1 fruit fly cellular context compared by ENCODE assay signal in genomic region chr3R:28634981-28635930, dm6.
TF ChIP-seq lines count a peak whose summit lies in the region.

Gene CG10011, minus strand, starts transcription at chr3R:28635099.

TF ChIP-seq in whole organism, embryonic, 481 proteins besides CTCF, POLR2A, EP300 and RAD21 (continued from another document and continues in another):
- TF ChIP-seq CG10543 (GFP tag; optimal IDR thresholded peaks at IDR 0.05; lab: Kevin White, UChicago) (no peak), CG4360 (GFP tag; IDR thresholded peaks at IDR 0.05; lab: Robert Waterston, UW) (no peak), CG2199 (GFP tag; IDR thresholded peaks at IDR 0.05; lab: Robert Waterston, UW) (peak; percentile 87), abd-A (tag; optimal IDR thresholded peaks at IDR 0.05; lab: Kevin White, UChicago) (no peak), CG3065 (GFP tag; optimal IDR thresholded peaks at IDR 0.05; lab: Kevin White, UChicago) (no peak), sens (GFP tag; lab: Kevin White, UChicago) (peak; percentile 79), gfzf (GFP tag; optimal IDR thresholded peaks at IDR 0.05; lab: Kevin White, UChicago) (peak; percentile 96), ewg (GFP tag; optimal IDR thresholded peaks at IDR 0.05; lab: Kevin White, UChicago) (peak; percentile 79), CG14860 (GFP tag; IDR thresholded peaks at IDR 0.05; lab: Robert Waterston, UW; ENCODE audit: partially characterized antibody) (no peak), CG17385 (GFP tag; optimal IDR thresholded peaks at IDR 0.05; lab: Kevin White, UChicago) (peak; percentile 53), dysf (GFP tag; IDR thresholded peaks at IDR 0.05; lab: Robert Waterston, UW) (no peak), CG5953 (GFP tag; IDR thresholded peaks at IDR 0.05; lab: Robert Waterston, UW) (no peak), kni (GFP tag; optimal IDR thresholded peaks at IDR 0.05; lab: Kevin White, UChicago) (no peak), slp2 (GFP tag; optimal IDR thresholded peaks at IDR 0.05; lab: Kevin White, UChicago) (no peak), wdn (GFP tag; IDR thresholded peaks at IDR 0.05; lab: Robert Waterston, UW) (no peak), CG43689 (GFP tag; IDR thresholded peaks at IDR 0.05; lab: Robert Waterston, UW) (no peak), CG32767 (GFP tag; IDR thresholded peaks at IDR 0.05; lab: Robert Waterston, UW) (no peak), CG3726 (GFP tag; IDR thresholded peaks at IDR 0.05; lab: Robert Waterston, UW) (no peak), croc (GFP tag; conservative IDR thresholded peaks at IDR 0.05; lab: Robert Waterston, UW) (no peak), CG15269 (tag; optimal IDR thresholded peaks at IDR 0.05; lab: Kevin White, UChicago) (no peak), pzg (GFP tag; optimal IDR thresholded peaks at IDR 0.05; lab: Kevin White, UChicago) (peak; percentile 72), HHEX (GFP tag; optimal IDR thresholded peaks at IDR 0.05; lab: Kevin White, UChicago) (no peak), dati (GFP tag; IDR thresholded peaks at IDR 0.05; lab: Robert Waterston, UW) (no peak), lilli (GFP tag; optimal IDR thresholded peaks at IDR 0.05; lab: Kevin White, UChicago) (no peak), br (optimal IDR thresholded peaks at IDR 0.05; lab: Kevin White, UChicago) (no peak), ERR (GFP tag; optimal IDR thresholded peaks at IDR 0.05; lab: Kevin White, UChicago) (no peak), toy (GFP tag; IDR thresholded peaks at IDR 0.05; lab: Robert Waterston, UW) (no peak), Dp (GFP tag; optimal IDR thresholded peaks at IDR 0.05; lab: Kevin White, UChicago) (peak; percentile 10), TFAM (GFP tag; optimal IDR thresholded peaks at IDR 0.05; lab: Kevin White, UChicago) (no peak), dimm (GFP tag; IDR thresholded peaks at IDR 0.05; lab: Robert Waterston, UW) (no peak), Dek (tag; optimal IDR thresholded peaks at IDR 0.05; lab: Kevin White, UChicago) (no peak), btn (GFP tag; optimal IDR thresholded peaks at IDR 0.05; lab: Kevin White, UChicago) (no peak), vfl (GFP tag; optimal IDR thresholded peaks at IDR 0.05; lab: Kevin White, UChicago) (no peak), CG10959 (GFP tag; IDR thresholded peaks at IDR 0.05; lab: Robert Waterston, UW) (no peak), Ssrp (tag; optimal IDR thresholded peaks at IDR 0.05; lab: Kevin White, UChicago) (no peak), CG8944 (GFP tag; optimal IDR thresholded peaks at IDR 0.05; lab: Kevin White, UChicago) (no peak), knrl (GFP tag; IDR thresholded peaks at IDR 0.05; lab: Robert Waterston, UW; ENCODE audit: partially characterized antibody) (peak; percentile 54; the same call in 1 of the 3 replicates), sens-2 (GFP tag; IDR thresholded peaks at IDR 0.05; lab: Robert Waterston, UW) (0 out of 2 replicates have a peak, but pooled peaks have one; percentile 15), CG15479 (GFP tag; optimal IDR thresholded peaks at IDR 0.05; lab: Kevin White, UChicago) (no peak), corto (GFP tag; optimal IDR thresholded peaks at IDR 0.05; lab: Kevin White, UChicago) (no peak), Taf1 (GFP tag; IDR thresholded peaks at IDR 0.05; lab: Robert Waterston, UW) (no peak), D (optimal IDR thresholded peaks at IDR 0.05; lab: Kevin White, UChicago) (peak; percentile 38), D (GFP tag; optimal IDR thresholded peaks at IDR 0.05; lab: Kevin White, UChicago) (no peak), NFAT (GFP tag; IDR thresholded peaks at IDR 0.05; lab: Robert Waterston, UW) (0 out of 2 replicates have a peak, but pooled peaks have one; percentile 7), stwl (tag; optimal IDR thresholded peaks at IDR 0.05; lab: Kevin White, UChicago) (peak; percentile 39), cwo (GFP tag; optimal IDR thresholded peaks at IDR 0.05; lab: Kevin White, UChicago) (no peak), Hsf (GFP tag; optimal IDR thresholded peaks at IDR 0.05; lab: Kevin White, UChicago) (no peak), Eip74EF (GFP tag; optimal IDR thresholded peaks at IDR 0.05; lab: Kevin White, UChicago) (no peak), CG9215 (GFP tag; IDR thresholded peaks at IDR 0.05; lab: Robert Waterston, UW) (no peak), CG7839 (tag; optimal IDR thresholded peaks at IDR 0.05; lab: Kevin White, UChicago) (no peak), NfI (GFP tag; optimal IDR thresholded peaks at IDR 0.05; lab: Kevin White, UChicago) (no peak), CG4617 (GFP tag; optimal IDR thresholded peaks at IDR 0.05; lab: Kevin White, UChicago; ENCODE audit: borderline replicate concordance) (peak; percentile 0), CG2889 (GFP tag; IDR thresholded peaks at IDR 0.05; lab: Robert Waterston, UW) (no peak), fd102C (GFP tag; optimal IDR thresholded peaks at IDR 0.05; lab: Kevin White, UChicago) (no peak), vnd (GFP tag; IDR thresholded peaks at IDR 0.05; lab: Robert Waterston, UW; ENCODE audit: partially characterized antibody) (no peak), HLH3B (GFP tag; IDR thresholded peaks at IDR 0.05; lab: Robert Waterston, UW) (no peak), CG7963 (GFP tag; IDR thresholded peaks at IDR 0.05; lab: Robert Waterston, UW; ENCODE audit: partially characterized antibody) (no peak), CG12219 (GFP tag; optimal IDR thresholded peaks at IDR 0.05; lab: Kevin White, UChicago) (no peak), MTF-1 (GFP tag; optimal IDR thresholded peaks at IDR 0.05; lab: Kevin White, UChicago; ENCODE audit: borderline replicate concordance) (no peak), Fer3 (tag; optimal IDR thresholded peaks at IDR 0.05; lab: Kevin White, UChicago) (no peak), hbn (GFP tag; IDR thresholded peaks at IDR 0.05; lab: Robert Waterston, UW; ENCODE audit: partially characterized antibody) (no peak), CG14667 (GFP tag; IDR thresholded peaks at IDR 0.05; lab: Robert Waterston, UW) (no peak), ssp (GFP tag; IDR thresholded peaks at IDR 0.05; lab: Robert Waterston, UW) (peak; percentile 83), chif (GFP tag; optimal IDR thresholded peaks at IDR 0.05; lab: Kevin White, UChicago) (no peak), Hr51 (GFP tag; optimal IDR thresholded peaks at IDR 0.05; lab: Kevin White, UChicago) (no peak), CG17912 (GFP tag; optimal IDR thresholded peaks at IDR 0.05; lab: Kevin White, UChicago) (no peak), ase (GFP tag; IDR thresholded peaks at IDR 0.05; lab: Robert Waterston, UW) (no peak), CG3163 (GFP tag; optimal IDR thresholded peaks at IDR 0.05; lab: Kevin White, UChicago) (no peak), bsh (GFP tag; optimal IDR thresholded peaks at IDR 0.05; lab: Kevin White, UChicago) (no peak), CG18262 (tag; optimal IDR thresholded peaks at IDR 0.05; lab: Kevin White, UChicago) (no peak), bbx (GFP tag; IDR thresholded peaks at IDR 0.05; lab: Robert Waterston, UW; ENCODE audit: partially characterized antibody) (0 out of 2 replicates have a peak, but pooled peaks have one; percentile 30), CG3281 (GFP tag; optimal IDR thresholded peaks at IDR 0.05; lab: Kevin White, UChicago) (no peak), Kr (GFP tag; optimal IDR thresholded peaks at IDR 0.05; lab: Kevin White, UChicago) (no peak), CG14050 (GFP tag; IDR thresholded peaks at IDR 0.05; lab: Robert Waterston, UW) (no peak), onecut (GFP tag; IDR thresholded peaks at IDR 0.05; lab: Robert Waterston, UW) (peak; percentile 37), CG7357 (GFP tag; IDR thresholded peaks at IDR 0.05; lab: Robert Waterston, UW) (peak; percentile 96), CG10274 (GFP tag; optimal IDR thresholded peaks at IDR 0.05; lab: Kevin White, UChicago) (no peak), CG6854 (GFP tag; optimal IDR thresholded peaks at IDR 0.05; lab: Kevin White, UChicago) (no peak), Hey (tag; optimal IDR thresholded peaks at IDR 0.05; lab: Kevin White, UChicago) (no peak), Hand (GFP tag; optimal IDR thresholded peaks at IDR 0.05; lab: Kevin White, UChicago) (no peak), Side (GFP tag; optimal IDR thresholded peaks at IDR 0.05; lab: Kevin White, UChicago) (no peak), ken (GFP tag; IDR thresholded peaks at IDR 0.05; lab: Robert Waterston, UW) (0 out of 3 replicates have a peak, but pooled peaks have one; percentile 30), exex (tag; optimal IDR thresholded peaks at IDR 0.05; lab: Kevin White, UChicago) (no peak), CG17829 (tag; optimal IDR thresholded peaks at IDR 0.05; lab: Kevin White, UChicago) (peak; percentile 24), Oaz (GFP tag; IDR thresholded peaks at IDR 0.05; lab: Robert Waterston, UW) (no peak), GATAe (GFP tag; conservative IDR thresholded peaks at IDR 0.05; lab: Robert Waterston, UW) (peak; percentile 42; the same call in 1 of the 2 replicates), CG4854 (GFP tag; optimal IDR thresholded peaks at IDR 0.05; lab: Kevin White, UChicago) (no peak), CG4707 (GFP tag; optimal IDR thresholded peaks at IDR 0.05; lab: Kevin White, UChicago) (no peak), pan (optimal IDR thresholded peaks at IDR 0.05; lab: Kevin White, UChicago) (no peak), pan (GFP tag; optimal IDR thresholded peaks at IDR 0.05 in 1 of 2, IDR thresholded peaks at IDR 0.05 in 1 of 2) (peak in 1 of 2 experiments; percentile 43), sim (GFP tag; IDR thresholded peaks at IDR 0.05; lab: Robert Waterston, UW) (no peak), CG34422 (GFP tag; IDR thresholded peaks at IDR 0.05; lab: Robert Waterston, UW) (no peak), CG11247 (GFP tag; IDR thresholded peaks at IDR 0.05; lab: Robert Waterston, UW) (no peak), CG1832 (GFP tag; optimal IDR thresholded peaks at IDR 0.05; lab: Kevin White, UChicago) (no peak), CG11085 (GFP tag; IDR thresholded peaks at IDR 0.05; lab: Robert Waterston, UW) (no peak), CG9932 (GFP tag; IDR thresholded peaks at IDR 0.05; lab: Robert Waterston, UW) (peak; percentile 44), CG7271 (tag; optimal IDR thresholded peaks at IDR 0.05; lab: Kevin White, UChicago) (peak; percentile 6), CG10321 (GFP tag; IDR thresholded peaks at IDR 0.05; lab: Robert Waterston, UW) (no peak), Dll (GFP tag; IDR thresholded peaks at IDR 0.05; lab: Robert Waterston, UW; ENCODE audit: partially characterized antibody) (no peak), Lhr (GFP tag; optimal IDR thresholded peaks at IDR 0.05; lab: Kevin White, UChicago) (peak; percentile 58), phol (tag; optimal IDR thresholded peaks at IDR 0.05; lab: Kevin White, UChicago) (peak; percentile 45), CHES-1-like (GFP tag; optimal IDR thresholded peaks at IDR 0.05; lab: Kevin White, UChicago) (no peak), Sox102F (GFP tag; optimal IDR thresholded peaks at IDR 0.05; lab: Kevin White, UChicago) (no peak), C15 (GFP tag; IDR thresholded peaks at IDR 0.05; lab: Robert Waterston, UW) (no peak), sima (GFP tag; optimal IDR thresholded peaks at IDR 0.05; lab: Kevin White, UChicago) (no peak), sug (tag; optimal IDR thresholded peaks at IDR 0.05; lab: Kevin White, UChicago) (no peak), CG2875 (GFP tag; optimal IDR thresholded peaks at IDR 0.05; lab: Kevin White, UChicago) (peak; percentile 34), CG10366 (GFP tag; IDR thresholded peaks at IDR 0.05; lab: Robert Waterston, UW) (no peak), yki (optimal IDR thresholded peaks at IDR 0.05; lab: Kevin White, UChicago) (peak; percentile 23), row (GFP tag; IDR thresholded peaks at IDR 0.05; lab: Robert Waterston, UW) (no peak), CG15011 (GFP tag; optimal IDR thresholded peaks at IDR 0.05; lab: Kevin White, UChicago) (no peak), CG4424 (GFP tag; optimal IDR thresholded peaks at IDR 0.05; lab: Kevin White, UChicago) (no peak), pb (GFP tag; optimal IDR thresholded peaks at IDR 0.05; lab: Kevin White, UChicago) (no peak), fd64A (GFP tag; optimal IDR thresholded peaks at IDR 0.05; lab: Kevin White, UChicago) (no peak), Bgb (GFP tag; IDR thresholded peaks at IDR 0.05; lab: Robert Waterston, UW; ENCODE audit: partially characterized antibody) (peak; percentile 55), CG31224 (GFP tag; IDR thresholded peaks at IDR 0.05; lab: Robert Waterston, UW) (no peak), B-H1 (GFP tag; IDR thresholded peaks at IDR 0.05; lab: Robert Waterston, UW) (no peak), dpn (GFP tag; optimal IDR thresholded peaks at IDR 0.05; lab: Kevin White, UChicago) (no peak), chinmo (GFP tag; IDR thresholded peaks at IDR 0.05; lab: Robert Waterston, UW; ENCODE audit: partially characterized antibody) (no peak), CG6254 (GFP tag; optimal IDR thresholded peaks at IDR 0.05; lab: Kevin White, UChicago) (peak; percentile 61), ap (GFP tag; IDR thresholded peaks at IDR 0.05; lab: Robert Waterston, UW) (no peak), CG1792 (GFP tag; optimal IDR thresholded peaks at IDR 0.05; lab: Kevin White, UChicago) (no peak), zfh2 (GFP tag; optimal IDR thresholded peaks at IDR 0.05; lab: Kevin White, UChicago) (no peak), ranshi (GFP tag; IDR thresholded peaks at IDR 0.05; lab: Robert Waterston, UW) (no peak), Hmx (GFP tag; optimal IDR thresholded peaks at IDR 0.05; lab: Kevin White, UChicago) (no peak), CG4282 (GFP tag; optimal IDR thresholded peaks at IDR 0.05; lab: Kevin White, UChicago) (peak; percentile 44), Nf-YB (GFP tag; optimal IDR thresholded peaks at IDR 0.05; lab: Kevin White, UChicago) (no peak), pum (GFP tag; optimal IDR thresholded peaks at IDR 0.05; lab: Kevin White, UChicago) (no peak), Doc2 (GFP tag; IDR thresholded peaks at IDR 0.05; lab: Robert Waterston, UW) (no peak), CG7745 (tag; optimal IDR thresholded peaks at IDR 0.05; lab: Kevin White, UChicago) (no peak), Ada2b (GFP tag; IDR thresholded peaks at IDR 0.05; lab: Robert Waterston, UW) (no peak), CG15601 (tag; optimal IDR thresholded peaks at IDR 0.05; lab: Kevin White, UChicago) (no peak), pita (GFP tag; optimal IDR thresholded peaks at IDR 0.05; lab: Kevin White, UChicago) (peak; percentile 82), CG3838 (GFP tag; optimal IDR thresholded peaks at IDR 0.05; lab: Kevin White, UChicago) (no peak), mam (GFP tag; optimal IDR thresholded peaks at IDR 0.05; lab: Kevin White, UChicago) (peak; percentile 1), CG31441 (GFP tag; IDR thresholded peaks at IDR 0.05; lab: Robert Waterston, UW) (no peak), CG18599 (GFP tag; optimal IDR thresholded peaks at IDR 0.05; lab: Kevin White, UChicago) (no peak), Fer1 (GFP tag; optimal IDR thresholded peaks at IDR 0.05; lab: Kevin White, UChicago) (no peak)
